Fruit fly (Drosophila melanogaster) whole organism, embryonic: ENCODE measurements around the gene Vdup1.

Source experiments
- Ada2b ChIP-seq: fragments of 200-800 bp; sonication (Bioruptor generic); IDR thresholded peaks from 2 replicates; pipeline ENCODE4 v1.3.6; 2022; ENCODE audit warnings: missing biosample characterization, missing genetic modification characterization
- Antp ChIP-seq: fragments of 200-800 bp; sonication (Bioruptor generic); optimal IDR thresholded peaks from 3 replicates; lab custom pipeline; 2016; ENCODE audit warnings: missing biosample characterization, missing genetic modification characterization
- CG11085 ChIP-seq: fragments of 200-800 bp; sonication (Bioruptor generic); IDR thresholded peaks from 2 replicates; pipeline ENCODE4 v1.3.6; 2022; ENCODE audit warnings: missing biosample characterization, missing genetic modification characterization
- CG11560 ChIP-seq: fragments of 200-800 bp; sonication (Bioruptor generic); IDR thresholded peaks from 3 replicates; pipeline ENCODE4 v1.3.6; 2022; ENCODE audit warnings: missing biosample characterization, missing genetic modification characterization
- CG1233 ChIP-seq: fragments of 200-800 bp; sonication (Bioruptor generic); optimal IDR thresholded peaks from 4 replicates; lab custom pipeline; 2018; ENCODE audit warnings: missing biosample characterization, mild to moderate bottlenecking, missing genetic modification characterization
- CG14860 ChIP-seq: fragments of 200-800 bp; sonication (Bioruptor generic); IDR thresholded peaks from 3 replicates; pipeline ENCODE4 v1.3.6; 2022; ENCODE audit warnings: missing biosample characterization, missing genetic modification characterization; ENCODE audit not compliant: partially characterized antibody
- CG16813 ChIP-seq: fragments of 200-800 bp; sonication (Bioruptor generic); IDR thresholded peaks from 3 replicates; pipeline ENCODE4 v1.3.6; 2022; ENCODE audit warnings: missing biosample characterization, missing genetic modification characterization; ENCODE audit not compliant: partially characterized antibody
- CG17385 ChIP-seq: fragments of 200-800 bp; sonication (Bioruptor generic); optimal IDR thresholded peaks from 3 replicates; lab custom pipeline; 2018; ENCODE audit warnings: missing biosample characterization, mild to moderate bottlenecking, missing genetic modification characterization
- CG18599 ChIP-seq: fragments of 200-800 bp; sonication (Bioruptor generic); optimal IDR thresholded peaks from 3 replicates; lab custom pipeline; 2017; ENCODE audit warnings: missing biosample characterization, missing genetic modification characterization, mild to moderate bottlenecking, moderate library complexity, missing genetic modification reagents
- CG4617 ChIP-seq: fragments of 200-800 bp; sonication (Bioruptor generic); optimal IDR thresholded peaks from 3 replicates; lab custom pipeline; 2016; ENCODE audit warnings: missing biosample characterization, missing genetic modification characterization, borderline replicate concordance
- CG4820 ChIP-seq: fragments of 200-800 bp; sonication (Bioruptor generic); optimal IDR thresholded peaks from 3 replicates; lab custom pipeline; 2016; ENCODE audit warnings: missing biosample characterization, missing genetic modification characterization
- CG6272 ChIP-seq: fragments of 200-800 bp; sonication (Bioruptor generic); IDR thresholded peaks from 2 replicates; pipeline ENCODE4 v1.3.6; 2022; ENCODE audit warnings: missing biosample characterization, missing genetic modification characterization
- CG6791 ChIP-seq: fragments of 200-800 bp; sonication (Bioruptor generic); IDR thresholded peaks from 3 replicates; pipeline ENCODE4 v1.3.6; 2022; ENCODE audit warnings: missing biosample characterization, missing genetic modification characterization; ENCODE audit not compliant: partially characterized antibody
- CG7928 ChIP-seq: fragments of 200-800 bp; sonication (Bioruptor generic); optimal IDR thresholded peaks from 2 replicates; lab custom pipeline; 2017; ENCODE audit warnings: missing biosample characterization, mild to moderate bottlenecking, missing genetic modification characterization
- CG8281 ChIP-seq: fragments of 200-800 bp; sonication (Bioruptor generic); optimal IDR thresholded peaks from 2 replicates; lab custom pipeline; 2018; ENCODE audit warnings: missing biosample characterization, mild to moderate bottlenecking, missing genetic modification characterization, moderate library complexity
- CTCF ChIP-seq: fragments of 200-800 bp; sonication (Bioruptor generic); optimal IDR thresholded peaks from 2 replicates; lab custom pipeline; 2017; ENCODE audit warnings: missing biosample characterization, mild to moderate bottlenecking, missing genetic modification characterization, moderate library complexity
- CkIIα-i1 ChIP-seq: fragments of 200-800 bp; sonication (Bioruptor generic); IDR thresholded peaks from 2 replicates; pipeline ENCODE4 v1.3.6; 2022; ENCODE audit warnings: missing biosample characterization, missing genetic modification characterization
- Dfd ChIP-seq, 2 experiments: fragments of >200 bp; optimal IDR thresholded peaks; 2 replicates each; lab custom pipeline; 2017; ENCODE audit warnings: missing biosample characterization in 2 of 2, missing genetic modification characterization in 2 of 2
- ERR ChIP-seq: fragments of 200-800 bp; sonication (Bioruptor generic); optimal IDR thresholded peaks from 2 replicates; lab custom pipeline; 2016; ENCODE audit warnings: missing biosample characterization, missing genetic modification characterization
- HLH4C ChIP-seq: fragments of 200-800 bp; sonication (Bioruptor generic); IDR thresholded peaks from 3 replicates; pipeline ENCODE4 v1.3.6; 2022; ENCODE audit warnings: missing biosample characterization, missing genetic modification characterization; ENCODE audit not compliant: partially characterized antibody
- HLHmδ ChIP-seq: fragments of 200-800 bp; sonication (Bioruptor generic); optimal IDR thresholded peaks from 2 replicates; lab custom pipeline; 2018; ENCODE audit warnings: missing biosample characterization, mild to moderate bottlenecking, missing genetic modification characterization, moderate library complexity
- Hr78 ChIP-seq, 2 experiments: fragments of 200-800 bp in 1 of 2; fragments of >200 bp in 1 of 2; sonication (Bioruptor generic) in 1 of 2; optimal IDR thresholded peaks; 2 replicates each; lab custom pipeline; 2017 to 2019; ENCODE audit warnings: missing biosample characterization in 2 of 2, missing genetic modification characterization in 2 of 2, mild to moderate bottlenecking in 1 of 2, moderate library complexity in 1 of 2
- NC2α ChIP-seq: fragments of 200-800 bp; sonication (Bioruptor generic); optimal IDR thresholded peaks from 2 replicates; lab custom pipeline; 2016; ENCODE audit warnings: missing biosample characterization, missing genetic modification characterization
- Opbp ChIP-seq: fragments of 200-800 bp; sonication (Bioruptor generic); IDR thresholded peaks from 3 replicates; pipeline ENCODE4 v1.3.6; 2022; ENCODE audit warnings: missing biosample characterization, missing genetic modification characterization; ENCODE audit not compliant: partially characterized antibody
- Optix ChIP-seq: fragments of 200-800 bp; sonication (Bioruptor generic); IDR thresholded peaks from 3 replicates; pipeline ENCODE4 v1.3.6; 2022; ENCODE audit warnings: missing biosample characterization, missing genetic modification characterization
- Poxn ChIP-seq: fragments of 200-800 bp; sonication (Bioruptor generic); IDR thresholded peaks from 2 replicates; pipeline ENCODE4 v1.3.6; 2022; ENCODE audit warnings: missing biosample characterization, missing genetic modification characterization
- Rfx ChIP-seq: fragments of 200-800 bp; sonication (Bioruptor generic); IDR thresholded peaks from 2 replicates; pipeline ENCODE4 v1.3.6; 2022; ENCODE audit warnings: missing biosample characterization, missing genetic modification characterization
- Usf ChIP-seq: fragments of 200-800 bp; sonication (Bioruptor generic); optimal IDR thresholded peaks from 2 replicates; lab custom pipeline; 2017; ENCODE audit warnings: missing genotype, missing biosample characterization, missing genetic modification characterization
- chn ChIP-seq: fragments of 200-800 bp; sonication (Bioruptor generic); optimal IDR thresholded peaks from 2 replicates; lab custom pipeline; 2016; ENCODE audit warnings: missing biosample characterization, missing genetic modification characterization
- ci ChIP-seq: fragments of 200-800 bp; sonication (Bioruptor generic); IDR thresholded peaks from 3 replicates; pipeline ENCODE4 v1.3.6; 2022; ENCODE audit warnings: missing biosample characterization, missing genetic modification characterization
- ems ChIP-seq: fragments of 200-800 bp; sonication (Bioruptor generic); optimal IDR thresholded peaks from 3 replicates; lab custom pipeline; 2016; ENCODE audit warnings: missing biosample characterization, missing genetic modification characterization
- esg ChIP-seq: fragments of 200-800 bp; sonication (Bioruptor generic); conservative IDR thresholded peaks from 2 replicates; pipeline ENCODE4 v1.3.6; 2022; ENCODE audit warnings: missing biosample characterization, missing genetic modification characterization
- exex ChIP-seq: fragments of 200-800 bp; sonication (Bioruptor generic); optimal IDR thresholded peaks from 4 replicates; lab custom pipeline; 2018; ENCODE audit warnings: missing biosample characterization, mild to moderate bottlenecking, missing genetic modification characterization, moderate library complexity
- fd64A ChIP-seq: fragments of 200-800 bp; sonication (Bioruptor generic); optimal IDR thresholded peaks from 3 replicates; lab custom pipeline; 2018; ENCODE audit warnings: missing biosample characterization, mild to moderate bottlenecking, missing genetic modification characterization
- hbn ChIP-seq: fragments of 200-800 bp; sonication (Bioruptor generic); IDR thresholded peaks from 2 replicates; pipeline ENCODE4 v1.3.6; 2022; ENCODE audit warnings: missing biosample characterization, missing genetic modification characterization; ENCODE audit not compliant: partially characterized antibody
- hth ChIP-seq: fragments of >200 bp; optimal IDR thresholded peaks from 2 replicates; lab custom pipeline; 2017; ENCODE audit warnings: inconsistent platforms
- jigr1 ChIP-seq: fragments of 200-800 bp; sonication (Bioruptor generic); IDR thresholded peaks from 3 replicates; pipeline ENCODE4 v1.3.6; 2022; ENCODE audit warnings: missing biosample characterization, missing genetic modification characterization
- lab ChIP-seq: fragments of 200-800 bp; sonication (Bioruptor generic); optimal IDR thresholded peaks from 3 replicates; lab custom pipeline; 2017; ENCODE audit warnings: missing biosample characterization, missing genetic modification characterization, mild to moderate bottlenecking, moderate library complexity, missing genetic modification reagents
- lola ChIP-seq, 3 experiments: fragments of >200 bp in 2 of 3; fragments of 200-800 bp in 1 of 3; sonication (Bioruptor generic) in 1 of 3; optimal IDR thresholded peaks; 2 replicates each; lab custom pipeline; 2017 to 2019; ENCODE audit warnings: missing biosample characterization in 3 of 3, missing genetic modification characterization in 3 of 3, mild to moderate bottlenecking in 1 of 3, moderate library complexity in 1 of 3
- odd ChIP-seq: fragments of 200-800 bp; sonication (Bioruptor generic); optimal IDR thresholded peaks from 2 replicates; lab custom pipeline; 2017; ENCODE audit warnings: missing biosample characterization, mild to moderate bottlenecking, missing genetic modification characterization
- onecut ChIP-seq: fragments of 200-800 bp; sonication (Bioruptor generic); IDR thresholded peaks from 2 replicates; pipeline ENCODE4 v1.3.6; 2022; ENCODE audit warnings: missing biosample characterization, missing genetic modification characterization
- pum ChIP-seq: fragments of 200-800 bp; sonication (Bioruptor generic); optimal IDR thresholded peaks from 2 replicates; lab custom pipeline; 2016; ENCODE audit warnings: missing biosample characterization, missing genetic modification characterization
- sc ChIP-seq, 3 experiments: fragments of >200 bp in 2 of 3; fragments of 200-800 bp in 1 of 3; sonication (Bioruptor generic) in 1 of 3; optimal IDR thresholded peaks; 2 replicates in 2 of 3; 3 replicates in 1 of 3; lab custom pipeline; 2017; ENCODE audit warnings: mild to moderate bottlenecking in 1 of 3, missing biosample characterization in 1 of 3, missing genetic modification characterization in 1 of 3, missing genetic modification reagents in 1 of 3
- sna ChIP-seq: fragments of 200-800 bp; sonication (Bioruptor generic); IDR thresholded peaks from 2 replicates; pipeline ENCODE4 v1.3.6; 2022; ENCODE audit warnings: missing biosample characterization, missing genetic modification characterization; ENCODE audit not compliant: partially characterized antibody
- sob ChIP-seq: fragments of 200-800 bp; sonication (Bioruptor generic); IDR thresholded peaks from 2 replicates; pipeline ENCODE4 v1.3.6; 2022; ENCODE audit warnings: missing biosample characterization, missing genetic modification characterization
- ssp ChIP-seq: fragments of 200-800 bp; sonication (Bioruptor generic); IDR thresholded peaks from 2 replicates; pipeline ENCODE4 v1.3.6; 2022; ENCODE audit warnings: missing biosample characterization, missing genetic modification characterization
- twi ChIP-seq: fragments of 200-800 bp; optimal IDR thresholded peaks from 2 replicates; lab custom pipeline; 2019; ENCODE audit warnings: missing biosample characterization, mild to moderate bottlenecking, missing genetic modification characterization, moderate library complexity
- zen2 ChIP-seq: fragments of 200-800 bp; sonication (Bioruptor generic); IDR thresholded peaks from 3 replicates; pipeline ENCODE4 v1.3.6; 2022; ENCODE audit warnings: missing biosample characterization, missing genetic modification characterization; ENCODE audit not compliant: partially characterized antibody

The Vdup1 gene

dm6 chr3L:199754-200596 lies 21.2 kb upstream of the Vdup1 start, which contains the start of the genes rno and mri (continued):
- TF ChIP-seq Dfd (GFP tag; optimal IDR thresholded peaks at IDR 0.05; lab: Kevin White, UChicago) (no peak), Ada2b (GFP tag; lab: Robert Waterston, UW) (peak; percentile 59; the same call in 1 of the 2 replicates), CG16813 (GFP tag; lab: Robert Waterston, UW) (peak; percentile 95), esg (GFP tag; lab: Robert Waterston, UW) (peak; percentile 72), sna (GFP tag; lab: Robert Waterston, UW) (peak; percentile 93), HLHmδ (GFP tag; lab: Kevin White, UChicago) (no peak), ssp (GFP tag; lab: Robert Waterston, UW) (peak; percentile 53), CG17385 (peak; percentile 46), NC2α (GFP tag; lab: Kevin White, UChicago) (no peak), CkIIα-i1 (GFP tag; lab: Robert Waterston, UW) (no peak), fd64A (GFP tag; lab: Kevin White, UChicago) (no peak), HLH4C (GFP tag; lab: Robert Waterston, UW) (peak; percentile 91), Opbp (GFP tag; lab: Robert Waterston, UW) (peak; percentile 91), hth (no peak), lola (GFP tag; optimal IDR thresholded peaks at IDR 0.05; lab: Kevin White, UChicago) (peak in 1 of 3 experiments; percentile 83), ems (GFP tag; lab: Kevin White, UChicago) (peak; percentile 1), Hr78 (GFP tag; optimal IDR thresholded peaks at IDR 0.05; lab: Kevin White, UChicago) (no peak), pum (GFP tag; lab: Kevin White, UChicago) (peak; percentile 20), CG4617 (GFP tag; lab: Kevin White, UChicago) (peak; percentile 58), CG18599 (GFP tag; lab: Kevin White, UChicago) (peak; percentile 69), CG7928 (GFP tag; lab: Kevin White, UChicago) (no peak), hbn (GFP tag; lab: Robert Waterston, UW) (peak; percentile 91), ci (GFP tag; lab: Robert Waterston, UW) (peak; percentile 61; the same call in 2 of the 3 replicates), CG14860 (GFP tag; lab: Robert Waterston, UW) (peak; percentile 93), onecut (GFP tag; lab: Robert Waterston, UW) (peak; percentile 28), CG8281 (no peak), CG11560 (tag; lab: Robert Waterston, UW) (peak; percentile 97), Rfx (GFP tag; lab: Robert Waterston, UW) (peak; percentile 68), CG6791 (GFP tag; lab: Robert Waterston, UW) (peak; percentile 92), CG6272 (GFP tag; lab: Robert Waterston, UW) (peak; percentile 67), Optix (GFP tag; lab: Robert Waterston, UW) (peak; percentile 30; the same call in 1 of the 3 replicates), Poxn (GFP tag; lab: Robert Waterston, UW) (no peak), zen2 (GFP tag; lab: Robert Waterston, UW) (peak; percentile 96), CTCF (GFP tag; lab: Kevin White, UChicago) (no peak), twi (tag; lab: Kevin White, UChicago) (peak; percentile 62), sc (optimal IDR thresholded peaks at IDR 0.05; lab: Kevin White, UChicago) (no peak), sc (GFP tag; optimal IDR thresholded peaks at IDR 0.05; lab: Kevin White, UChicago) (peak; percentile 13), exex (tag; lab: Kevin White, UChicago) (no peak), chn (GFP tag; lab: Kevin White, UChicago) (no peak), CG4820 (GFP tag; lab: Kevin White, UChicago) (peak; percentile 36), lab (GFP tag; lab: Kevin White, UChicago) (peak; percentile 67), Antp (GFP tag; lab: Kevin White, UChicago) (no peak), Usf (GFP tag; lab: Kevin White, UChicago) (peak; percentile 50), odd (GFP tag; lab: Kevin White, UChicago) (peak; percentile 21), ERR (GFP tag; lab: Kevin White, UChicago) (no peak), jigr1 (GFP tag; lab: Robert Waterston, UW) (peak; percentile 72; the same call in 1 of the 3 replicates), CG11085 (GFP tag; lab: Robert Waterston, UW) (peak; percentile 63; the same call in 1 of the 2 replicates), CG1233 (GFP tag; lab: Kevin White, UChicago) (peak; percentile 68), sob (GFP tag; lab: Robert Waterston, UW) (peak; percentile 69)
